Worm (Caenorhabditis elegans): ENCODE results near the gene T21D9.2.

- TF ChIP-seq nhr-11 (tag; optimal IDR thresholded peaks at IDR 0.05) (no peak), skn-1 (tag; optimal IDR thresholded peaks at IDR 0.05) (no peak), unc-86 (tag; optimal IDR thresholded peaks at IDR 0.05) (peak; percentile 49), swsn-7 (tag; optimal IDR thresholded peaks at IDR 0.05) (no peak), lin-39 (tag; optimal IDR thresholded peaks at IDR 0.05) (no peak), lsy-2 (tag; optimal IDR thresholded peaks at IDR 0.05) (no peak), mep-1 (tag; optimal IDR thresholded peaks at IDR 0.05) (no peak), ztf-11 (tag; optimal IDR thresholded peaks at IDR 0.05) (no peak)
Observed at ce11 chrX:2084019-2084418, 12.7 kb downstream of the T21D9.2 start, which contains the start of gene F49H12.3.

Measured in whole organism, L1 larva.